Worm (Caenorhabditis elegans) whole organism, L2 larva: Measurements from ENCODE around the gene nhr-37.

Experiments
- ZK546.5 ChIP-seq: sonication (generic microtip); optimal IDR thresholded peaks from 2 replicates; lab custom pipeline; 2017; ENCODE audit warnings: missing biosample characterization, missing genetic modification characterization
- ama-1 ChIP-seq: fragments of 150-350 bp; optimal IDR thresholded peaks from 2 replicates; lab custom pipeline; 2018; ENCODE audit warnings: inconsistent platforms
- crh-2 ChIP-seq: sonication (generic microtip); optimal IDR thresholded peaks from 2 replicates; lab custom pipeline; 2017; ENCODE audit warnings: missing biosample characterization, missing genetic modification characterization
- elt-1 ChIP-seq: fragments of 150-350 bp; optimal IDR thresholded peaks from 2 replicates; lab custom pipeline; 2014; ENCODE audit warnings: missing biosample characterization, missing genetic modification characterization
- elt-3 ChIP-seq: sonication (generic microtip); optimal IDR thresholded peaks from 2 replicates; lab custom pipeline; 2017; ENCODE audit warnings: missing biosample characterization, missing genetic modification characterization
- lin-13 ChIP-seq: fragments of 150-350 bp; optimal IDR thresholded peaks from 2 replicates; lab custom pipeline; 2014; ENCODE audit warnings: missing biosample characterization, missing genetic modification reagents, missing genetic modification characterization
- lin-39 ChIP-seq: fragments of 150-350 bp; optimal IDR thresholded peaks from 2 replicates; lab custom pipeline; 2014; ENCODE audit warnings: missing biosample characterization, missing genetic modification reagents, missing genetic modification characterization
- mab-5 ChIP-seq: fragments of 150-350 bp; optimal IDR thresholded peaks from 2 replicates; lab custom pipeline; 2014; ENCODE audit warnings: missing biosample characterization, missing genetic modification characterization
- nhr-23 ChIP-seq: fragments of 150-350 bp; optimal IDR thresholded peaks from 2 replicates; lab custom pipeline; 2014; ENCODE audit warnings: missing biosample characterization, missing genetic modification reagents, missing genetic modification characterization
- nhr-25 ChIP-seq: fragments of 150-350 bp; sonication (generic microtip); optimal IDR thresholded peaks from 3 replicates; lab custom pipeline; 2014; ENCODE audit warnings: missing biosample characterization, missing genetic modification characterization
- unc-55 ChIP-seq: fragments of 150-350 bp; sonication (generic microtip); optimal IDR thresholded peaks from 3 replicates; lab custom pipeline; 2014; ENCODE audit warnings: missing biosample characterization, missing genetic modification reagents, missing genetic modification characterization

DNA sequence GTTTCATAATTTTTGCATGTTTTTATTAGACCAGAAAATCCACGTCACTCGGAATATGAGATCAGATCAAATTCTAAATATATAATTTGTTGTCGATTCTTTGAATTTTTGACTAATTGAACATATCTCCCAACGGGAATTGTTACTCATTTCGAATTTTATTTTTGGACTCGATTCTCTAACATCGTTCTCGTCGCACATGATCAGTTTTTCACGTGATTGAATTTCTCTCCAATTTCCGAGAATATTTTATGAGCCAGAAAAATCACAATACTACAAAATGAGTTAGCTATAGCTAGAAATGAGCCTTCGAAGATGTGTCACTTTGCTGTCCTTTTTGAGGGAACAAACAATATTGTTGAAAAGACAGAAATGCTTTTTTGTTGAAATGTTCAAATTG is 8.8 kb downstream of the nhr-37 start:
- TF ChIP-seq crh-2 (tag; lab: Kevin White, UChicago) (no peak), unc-55 (GFP tag; lab: Kevin White, UChicago) (no peak), ama-1 (lab: Kevin White, UChicago) (no peak), nhr-23 (tag; lab: Kevin White, UChicago) (no peak), lin-13 (GFP tag; lab: Kevin White, UChicago) (no peak), nhr-25 (no peak), elt-1 (no peak), mab-5 (tag; lab: Kevin White, UChicago) (no peak), ZK546.5 (tag; lab: Kevin White, UChicago) (no peak), lin-39 (tag; lab: Kevin White, UChicago) (no peak), elt-3 (no peak)
